Fruit fly (Drosophila melanogaster) whole organism, embryonic: ENCODE results near the gene CG14258.

Experiments
- Antp ChIP-seq: fragments of 200-800 bp; sonication (Bioruptor generic); optimal IDR thresholded peaks from 3 replicates; lab custom pipeline; 2016; ENCODE audit warnings: missing biosample characterization, missing genetic modification characterization
- B-H1 ChIP-seq: fragments of 200-800 bp; sonication (Bioruptor generic); IDR thresholded peaks from 3 replicates; pipeline ENCODE4 v1.3.6; 2022; ENCODE audit warnings: missing biosample characterization, missing genetic modification characterization
- B-H2 ChIP-seq: fragments of 200-800 bp; sonication (Bioruptor generic); optimal IDR thresholded peaks from 2 replicates; lab custom pipeline; 2018; ENCODE audit warnings: missing biosample characterization, mild to moderate bottlenecking, missing genetic modification characterization
- Blimp-1 ChIP-seq: fragments of 200-800 bp; sonication (Bioruptor generic); optimal IDR thresholded peaks from 3 replicates; lab custom pipeline; 2018; ENCODE audit warnings: missing biosample characterization, missing genetic modification characterization, mild to moderate bottlenecking, moderate library complexity, missing genetic modification reagents
- CG10321 ChIP-seq: fragments of 200-800 bp; sonication (Bioruptor generic); IDR thresholded peaks from 2 replicates; pipeline ENCODE4 v1.3.6; 2022; ENCODE audit warnings: missing biosample characterization, missing genetic modification characterization
- CG10431 ChIP-seq: fragments of 200-800 bp; sonication (Bioruptor generic); optimal IDR thresholded peaks from 3 replicates; lab custom pipeline; 2018; ENCODE audit warnings: missing biosample characterization, mild to moderate bottlenecking, missing genetic modification characterization
- CG10543 ChIP-seq: fragments of 200-800 bp; sonication (Bioruptor generic); optimal IDR thresholded peaks from 3 replicates; lab custom pipeline; 2017; ENCODE audit warnings: missing biosample characterization, mild to moderate bottlenecking, missing genetic modification characterization, moderate library complexity
- CG11560 ChIP-seq: fragments of 200-800 bp; sonication (Bioruptor generic); IDR thresholded peaks from 3 replicates; pipeline ENCODE4 v1.3.6; 2022; ENCODE audit warnings: missing biosample characterization, missing genetic modification characterization
- CG13287 ChIP-seq: fragments of 200-800 bp; sonication (Bioruptor generic); IDR thresholded peaks from 2 replicates; pipeline ENCODE4 v1.3.6; 2022; ENCODE audit warnings: missing biosample characterization, missing genetic modification characterization; ENCODE audit not compliant: partially characterized antibody
- CG13624 ChIP-seq: fragments of 200-800 bp; sonication (Bioruptor generic); optimal IDR thresholded peaks from 2 replicates; lab custom pipeline; 2016; ENCODE audit warnings: missing biosample characterization, missing genetic modification characterization
- CG14441 ChIP-seq: fragments of 200-800 bp; sonication (Bioruptor generic); IDR thresholded peaks from 2 replicates; pipeline ENCODE4 v1.3.6; 2022; ENCODE audit warnings: missing biosample characterization, missing genetic modification characterization
- CG1647 ChIP-seq: fragments of 200-800 bp; sonication (Bioruptor generic); optimal IDR thresholded peaks from 3 replicates; lab custom pipeline; 2016; ENCODE audit warnings: missing biosample characterization, missing genetic modification characterization
- CG31224 ChIP-seq: fragments of 200-800 bp; sonication (Bioruptor generic); IDR thresholded peaks from 2 replicates; pipeline ENCODE4 v1.3.6; 2022; ENCODE audit warnings: missing biosample characterization, missing genetic modification characterization
- CG32532 ChIP-seq: fragments of 200-800 bp; sonication (Bioruptor generic); IDR thresholded peaks from 2 replicates; pipeline ENCODE4 v1.3.6; 2022; ENCODE audit warnings: missing biosample characterization, missing genetic modification characterization
- CG34376 ChIP-seq: fragments of 200-800 bp; sonication (Bioruptor generic); optimal IDR thresholded peaks from 2 replicates; lab custom pipeline; 2018; ENCODE audit warnings: missing biosample characterization, mild to moderate bottlenecking, missing genetic modification characterization
- CG34422 ChIP-seq: fragments of 200-800 bp; sonication (Bioruptor generic); IDR thresholded peaks from 3 replicates; pipeline ENCODE4 v1.3.6; 2022; ENCODE audit warnings: missing biosample characterization, missing genetic modification characterization
- CG6272 ChIP-seq: fragments of 200-800 bp; sonication (Bioruptor generic); IDR thresholded peaks from 2 replicates; pipeline ENCODE4 v1.3.6; 2022; ENCODE audit warnings: missing biosample characterization, missing genetic modification characterization
- CG6765 ChIP-seq: fragments of 200-800 bp; sonication (Bioruptor generic); optimal IDR thresholded peaks from 3 replicates; lab custom pipeline; 2017; ENCODE audit warnings: missing biosample characterization, mild to moderate bottlenecking, missing genetic modification characterization
- CG7271 ChIP-seq: fragments of 200-800 bp; sonication (Bioruptor generic); optimal IDR thresholded peaks from 2 replicates; lab custom pipeline; 2018; ENCODE audit warnings: missing biosample characterization, mild to moderate bottlenecking, missing genetic modification characterization, moderate library complexity
- CG8944 ChIP-seq: fragments of 200-800 bp; sonication (Bioruptor generic); optimal IDR thresholded peaks from 3 replicates; lab custom pipeline; 2016; ENCODE audit warnings: missing biosample characterization, missing genetic modification characterization
- CG9932 ChIP-seq: fragments of 200-800 bp; sonication (Bioruptor generic); IDR thresholded peaks from 2 replicates; pipeline ENCODE4 v1.3.6; 2022; ENCODE audit warnings: missing biosample characterization, missing genetic modification characterization
- D ChIP-seq, 2 experiments: fragments of 200-800 bp in 1 of 2; fragments of >200 bp in 1 of 2; sonication (Bioruptor generic) in 1 of 2; optimal IDR thresholded peaks; 2 replicates in 1 of 2; 3 replicates in 1 of 2; lab custom pipeline; 2017; ENCODE audit warnings: mild to moderate bottlenecking in 1 of 2, missing biosample characterization in 1 of 2, missing genetic modification characterization in 1 of 2, missing genetic modification reagents in 1 of 2
- Dp ChIP-seq: fragments of 200-800 bp; sonication (Bioruptor generic); optimal IDR thresholded peaks from 2 replicates; lab custom pipeline; 2018; ENCODE audit warnings: missing biosample characterization, mild to moderate bottlenecking, missing genetic modification characterization, moderate library complexity
- E2f1 ChIP-seq: fragments of 200-800 bp; sonication (Bioruptor generic); IDR thresholded peaks from 2 replicates; pipeline ENCODE4 v1.3.6; 2022; ENCODE audit warnings: missing biosample characterization, missing genetic modification characterization
- HLH3B ChIP-seq: fragments of 200-800 bp; sonication (Bioruptor generic); IDR thresholded peaks from 2 replicates; pipeline ENCODE4 v1.3.6; 2022; ENCODE audit warnings: missing biosample characterization, missing genetic modification characterization
- Med ChIP-seq: fragments of 200-800 bp; sonication (Bioruptor generic); peaks from one replicate; lab custom pipeline; 2016; ENCODE audit warnings: missing biosample characterization, missing genetic modification characterization, mild to moderate bottlenecking, inconsistent platforms, moderate library complexity
- NC2β ChIP-seq: fragments of 200-800 bp; sonication (Bioruptor generic); optimal IDR thresholded peaks from 2 replicates; lab custom pipeline; 2016; ENCODE audit warnings: missing biosample characterization, missing genetic modification characterization
- Ssrp ChIP-seq: fragments of 200-800 bp; sonication (Bioruptor generic); optimal IDR thresholded peaks from 2 replicates; lab custom pipeline; 2018; ENCODE audit warnings: missing biosample characterization, mild to moderate bottlenecking, missing genetic modification characterization, moderate library complexity
- Taf1 ChIP-seq: fragments of 200-800 bp; sonication (Bioruptor generic); IDR thresholded peaks from 2 replicates; pipeline ENCODE4 v1.3.6; 2022; ENCODE audit warnings: missing biosample characterization, missing genetic modification characterization
- al ChIP-seq: fragments of 200-800 bp; sonication (Bioruptor generic); IDR thresholded peaks from 2 replicates; pipeline ENCODE4 v1.3.6; 2022; ENCODE audit warnings: missing biosample characterization, missing genetic modification characterization
- bab2 ChIP-seq: fragments of 200-800 bp; sonication (Bioruptor generic); optimal IDR thresholded peaks from 2 replicates; lab custom pipeline; 2016; ENCODE audit warnings: missing biosample characterization, missing genetic modification characterization
- caup ChIP-seq: fragments of 200-800 bp; sonication (Bioruptor generic); optimal IDR thresholded peaks from 3 replicates; lab custom pipeline; 2017; ENCODE audit warnings: missing biosample characterization, mild to moderate bottlenecking, missing genetic modification characterization, moderate library complexity; ENCODE audit not compliant: severe bottlenecking
- cg ChIP-seq: fragments of 200-800 bp; sonication (Bioruptor generic); optimal IDR thresholded peaks from 3 replicates; lab custom pipeline; 2019; ENCODE audit warnings: missing biosample characterization, mild to moderate bottlenecking, missing genetic modification characterization, moderate library complexity
- chinmo ChIP-seq: fragments of 200-800 bp; sonication (Bioruptor generic); IDR thresholded peaks from 4 replicates; pipeline ENCODE4 v1.3.6; 2022; ENCODE audit warnings: missing biosample characterization, missing genetic modification characterization; ENCODE audit not compliant: partially characterized antibody
- chm ChIP-seq: fragments of 200-800 bp; sonication (Bioruptor generic); IDR thresholded peaks from 2 replicates; pipeline ENCODE4 v1.3.6; 2022; ENCODE audit warnings: missing biosample characterization, missing genetic modification characterization
- dpn ChIP-seq, 2 experiments: fragments of 200-800 bp; sonication (Bioruptor generic); optimal IDR thresholded peaks; 3 replicates each; lab custom pipeline; 2016; ENCODE audit warnings: missing biosample characterization in 2 of 2, missing genetic modification characterization in 2 of 2
- dysf ChIP-seq: fragments of 200-800 bp; sonication (Bioruptor generic); IDR thresholded peaks from 3 replicates; pipeline ENCODE4 v1.3.6; 2022; ENCODE audit warnings: missing biosample characterization, missing genetic modification characterization
- fd96Cb ChIP-seq: fragments of 200-800 bp; sonication (Bioruptor generic); optimal IDR thresholded peaks from 2 replicates; lab custom pipeline; 2018; ENCODE audit warnings: missing biosample characterization, mild to moderate bottlenecking, missing genetic modification characterization, moderate library complexity
- ind ChIP-seq: fragments of 200-800 bp; sonication (Bioruptor generic); optimal IDR thresholded peaks from 3 replicates; lab custom pipeline; 2016; ENCODE audit warnings: missing biosample characterization, missing genetic modification characterization
- knrl ChIP-seq: fragments of 200-800 bp; sonication (Bioruptor generic); IDR thresholded peaks from 3 replicates; pipeline ENCODE4 v1.3.6; 2022; ENCODE audit warnings: missing biosample characterization, missing genetic modification characterization; ENCODE audit not compliant: partially characterized antibody
- luna ChIP-seq: fragments of 200-800 bp; sonication (Bioruptor generic); optimal IDR thresholded peaks from 2 replicates; lab custom pipeline; 2016; ENCODE audit warnings: missing biosample characterization, missing genetic modification characterization
- mam ChIP-seq: fragments of 200-800 bp; sonication (Bioruptor generic); optimal IDR thresholded peaks from 3 replicates; lab custom pipeline; 2016; ENCODE audit warnings: missing biosample characterization, missing genetic modification characterization
- onecut ChIP-seq: fragments of 200-800 bp; sonication (Bioruptor generic); IDR thresholded peaks from 2 replicates; pipeline ENCODE4 v1.3.6; 2022; ENCODE audit warnings: missing biosample characterization, missing genetic modification characterization
- pho ChIP-seq: fragments of 200-800 bp; sonication (Bioruptor generic); optimal IDR thresholded peaks from 2 replicates; lab custom pipeline; 2016; ENCODE audit warnings: missing biosample characterization, missing genetic modification characterization
- rib ChIP-seq: fragments of 200-800 bp; sonication (Bioruptor generic); IDR thresholded peaks from 2 replicates; pipeline ENCODE4 v1.3.6; 2022; ENCODE audit warnings: missing biosample characterization, missing genetic modification characterization
- row ChIP-seq: fragments of 200-800 bp; sonication (Bioruptor generic); IDR thresholded peaks from 3 replicates; pipeline ENCODE4 v1.3.6; 2022; ENCODE audit warnings: missing biosample characterization, missing genetic modification characterization
- vfl ChIP-seq: fragments of 200-800 bp; sonication (Bioruptor generic); optimal IDR thresholded peaks from 2 replicates; lab custom pipeline; 2016; ENCODE audit warnings: missing biosample characterization, missing genetic modification characterization
- zfh2 ChIP-seq: fragments of 200-800 bp; sonication (Bioruptor generic); optimal IDR thresholded peaks from 2 replicates; lab custom pipeline; 2016; ENCODE audit warnings: missing biosample characterization, missing genetic modification characterization

The CG14258 gene

dm6 chr3R:27129580-27130385 is 36.8 kb downstream of the CG14258 start (continued):
- TF ChIP-seq CG6272 (GFP tag; lab: Robert Waterston, UW): 0 out of 2 replicates have a peak, but pooled peaks have one; percentile 10
- no peak for TF ChIP-seq CG10431 (GFP tag; lab: Kevin White, UChicago)
- no peak for TF ChIP-seq CG1647
- no peak for TF ChIP-seq knrl
- peak; percentile 64; the same call in 1 of the 2 replicates for TF ChIP-seq CG32532 (GFP tag; lab: Robert Waterston, UW)
- peak; percentile 17; the same call in 1 of the 3 replicates for TF ChIP-seq B-H1
- TF ChIP-seq B-H2 (GFP tag; lab: Kevin White, UChicago): peak; percentile 35
- TF ChIP-seq Taf1 (GFP tag; lab: Robert Waterston, UW): no peak
- TF ChIP-seq chm: no peak
- TF ChIP-seq HLH3B (GFP tag; lab: Robert Waterston, UW): 0 out of 2 replicates have a peak, but pooled peaks have one; percentile 22
- no peak for TF ChIP-seq NC2β (GFP tag; lab: Kevin White, UChicago)
- no peak for TF ChIP-seq vfl (GFP tag; lab: Kevin White, UChicago)
- peak; percentile 50; the same call in 1 of the 2 replicates for TF ChIP-seq al
- no peak for TF ChIP-seq D (optimal IDR thresholded peaks at IDR 0.05; lab: Kevin White, UChicago)
- no peak for TF ChIP-seq D (GFP tag; optimal IDR thresholded peaks at IDR 0.05; lab: Kevin White, UChicago)
- peak; percentile 54 for TF ChIP-seq CG10543 (GFP tag; lab: Kevin White, UChicago)
- TF ChIP-seq Blimp-1: no peak
- TF ChIP-seq CG7271 (tag; lab: Kevin White, UChicago): no peak
- peak; percentile 88 for TF ChIP-seq Med (GFP tag; lab: Kevin White, UChicago)
- TF ChIP-seq pho (GFP tag; lab: Kevin White, UChicago): peak; percentile 3
- TF ChIP-seq CG11560 (tag; lab: Robert Waterston, UW): no peak
- peak; percentile 8 for TF ChIP-seq luna
- no peak for TF ChIP-seq CG10321 (GFP tag; lab: Robert Waterston, UW)
- peak; percentile 14; the same call in 1 of the 2 replicates for TF ChIP-seq rib (GFP tag; lab: Robert Waterston, UW)
- no peak for TF ChIP-seq Ssrp
- TF ChIP-seq E2f1 (GFP tag; lab: Robert Waterston, UW): 0 out of 2 replicates have a peak, but pooled peaks have one; percentile 12
- TF ChIP-seq CG34422: 0 out of 3 replicates have a peak, but pooled peaks have one; percentile 20
- TF ChIP-seq CG8944 (GFP tag; lab: Kevin White, UChicago): no peak
- TF ChIP-seq CG14441 (GFP tag; lab: Robert Waterston, UW): peak; percentile 25; the same call in 1 of the 2 replicates
- TF ChIP-seq dpn (GFP tag; optimal IDR thresholded peaks at IDR 0.05; lab: Kevin White, UChicago): peak in 1 of 2 experiments; percentile 38
- no peak for TF ChIP-seq zfh2 (GFP tag; lab: Kevin White, UChicago)
- peak; percentile 7 for TF ChIP-seq caup (GFP tag; lab: Kevin White, UChicago)
- peak; percentile 8 for TF ChIP-seq bab2 (GFP tag; lab: Kevin White, UChicago)
- TF ChIP-seq fd96Cb (tag; lab: Kevin White, UChicago): peak; percentile 4
- no peak for TF ChIP-seq Dp (GFP tag; lab: Kevin White, UChicago)
- 0 out of 2 replicates have a peak, but pooled peaks have one; percentile 21 for TF ChIP-seq CG31224 (GFP tag; lab: Robert Waterston, UW)
- no peak for TF ChIP-seq Antp (GFP tag; lab: Kevin White, UChicago)
- TF ChIP-seq dysf (GFP tag; lab: Robert Waterston, UW): peak; percentile 66; the same call in 2 of the 3 replicates
- TF ChIP-seq CG13624: peak; percentile 93
- TF ChIP-seq CG9932 (GFP tag; lab: Robert Waterston, UW): peak; percentile 68
- TF ChIP-seq CG6765 (GFP tag; lab: Kevin White, UChicago): no peak
- no peak for TF ChIP-seq CG34376 (GFP tag; lab: Kevin White, UChicago)
- TF ChIP-seq cg (GFP tag; lab: Kevin White, UChicago): no peak
- TF ChIP-seq CG13287 (GFP tag; lab: Robert Waterston, UW): peak; percentile 17; the same call in 1 of the 2 replicates
- TF ChIP-seq ind: peak; percentile 36
- peak; percentile 97 for TF ChIP-seq chinmo (GFP tag; lab: Robert Waterston, UW)
- TF ChIP-seq onecut (GFP tag; lab: Robert Waterston, UW): no peak
- peak; percentile 6; the same call in 1 of the 3 replicates for TF ChIP-seq row (GFP tag; lab: Robert Waterston, UW)
- TF ChIP-seq mam (GFP tag; lab: Kevin White, UChicago): peak; percentile 26
